Fruit fly (Drosophila melanogaster) Kc167 (cell line): Measurements from ENCODE around the gene Sf3b5.

Experiments
- Myc ChIP-seq: fragments of >200 bp; optimal IDR thresholded peaks from 2 replicates; lab custom pipeline; 2017; ENCODE audit warnings: missing external identifiers
- h ChIP-seq: fragments of >200 bp; optimal IDR thresholded peaks from 3 replicates; lab custom pipeline; 2018; ENCODE audit warnings: missing external identifiers
- insv ChIP-seq: fragments of >200 bp; optimal IDR thresholded peaks from 3 replicates; lab custom pipeline; 2018; ENCODE audit warnings: missing external identifiers
- psq ChIP-seq: fragments of >200 bp; optimal IDR thresholded peaks from 2 replicates; lab custom pipeline; 2017; ENCODE audit warnings: missing external identifiers
- ttk ChIP-seq: sonication (Bioruptor generic); optimal IDR thresholded peaks from 2 replicates; lab custom pipeline; 2017; ENCODE audit warnings: missing external identifiers

- TF ChIP-seq psq (lab: Kevin White, UChicago) = no peak
- no peak for TF ChIP-seq Myc (lab: Kevin White, UChicago)
- TF ChIP-seq ttk = no peak
- no peak for TF ChIP-seq h (lab: Kevin White, UChicago)
- no peak for TF ChIP-seq insv (lab: Kevin White, UChicago)
Measured at dm6 chr3R:8998243-8998642, 16.9 kb downstream of the Sf3b5 start.
